Worm (Caenorhabditis elegans): ENCODE data around the gene dnj-13.

DNA sequence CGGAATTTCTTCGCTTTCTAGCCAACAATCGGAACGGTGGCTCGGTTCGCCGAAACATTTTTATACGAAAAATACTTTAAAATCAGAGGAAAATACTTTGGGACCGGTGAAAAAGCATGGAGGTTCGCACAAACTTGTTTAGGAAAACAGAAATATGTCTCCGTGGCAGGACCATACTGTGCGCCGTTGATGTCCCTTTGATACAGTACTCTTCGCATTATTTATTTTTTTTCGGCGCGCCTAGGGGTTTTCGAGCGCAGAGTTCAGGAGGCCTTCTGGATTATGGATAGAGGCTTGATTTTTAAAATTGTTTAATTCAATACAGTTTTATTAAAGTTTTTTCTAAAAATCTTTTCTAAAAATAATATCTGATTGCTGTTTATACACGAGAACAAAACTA, 787 bp upstream of the dnj-13 start, which contains the start of gene F54D5.9:
- TF ChIP-seq nhr-11 (tag; optimal IDR thresholded peaks at IDR 0.05) (no peak), skn-1 (tag; optimal IDR thresholded peaks at IDR 0.05) (no peak), lin-39 (tag; optimal IDR thresholded peaks at IDR 0.05) (no peak), unc-62 (GFP tag; optimal IDR thresholded peaks at IDR 0.05 in 1 of 2) (no peak), unc-62 (tag; optimal IDR thresholded peaks at IDR 0.05) (no peak), pqm-1 (tag; optimal IDR thresholded peaks at IDR 0.05) (no peak), ZK546.5 (tag; optimal IDR thresholded peaks at IDR 0.05) (no peak), mep-1 (tag; optimal IDR thresholded peaks at IDR 0.05) (no peak), mxl-3 (GFP tag; optimal IDR thresholded peaks at IDR 0.05) (no peak), pha-4 (GFP tag; IDR thresholded peaks at IDR 0.05) (no peak), pha-4 (tag; optimal IDR thresholded peaks at IDR 0.05) (no peak), nhr-10 (tag; optimal IDR thresholded peaks at IDR 0.05) (no peak)

All from whole organism, L4 larva.